Fruit fly (Drosophila melanogaster) S2 (cell line): ENCODE measurements around the gene CG8814.
A peak's percentile ranks its signal among the peaks of the same experiment; 100 is the strongest.

Experiments
- CG8478 ChIP-seq: fragments of >200 bp; optimal IDR thresholded peaks from 2 replicates; lab custom pipeline; 2018
- CTCF ChIP-seq, 2 experiments: fragments of >200 bp; optimal IDR thresholded peaks; 2 replicates each; lab custom pipeline; 2018

Gene CG8814

dm6 chr2L:2856960-2857584, 17.6 kb upstream of the CG8814 start, which contains the start of gene CG2991:
Gene CG2991 (plus strand): TSS chr2L:2857164.
- TF ChIP-seq CTCF (optimal IDR thresholded peaks at IDR 0.05; lab: Kevin White, UChicago), result peak; percentile 7 to 57
- no peak for TF ChIP-seq CG8478

dm6 chr2L:2857862-2858734, 16.6 kb upstream of the CG8814 start:
- no peak for TF ChIP-seq CTCF (optimal IDR thresholded peaks at IDR 0.05; lab: Kevin White, UChicago)
- TF ChIP-seq CG8478, result no peak

dm6 chr2L:2861140-2861884, 13.4 kb upstream of the CG8814 start:
- TF ChIP-seq CTCF (optimal IDR thresholded peaks at IDR 0.05; lab: Kevin White, UChicago) (no peak), CG8478 (no peak)

dm6 chr2L:2861885-2862620, 12.6 kb upstream of the CG8814 start:
- no peak for TF ChIP-seq CG8478
- no peak for TF ChIP-seq CTCF (optimal IDR thresholded peaks at IDR 0.05; lab: Kevin White, UChicago)

dm6 chr2L:2862621-2862962, 12.1 kb upstream of the CG8814 start:
- TF ChIP-seq CTCF (optimal IDR thresholded peaks at IDR 0.05; lab: Kevin White, UChicago) (no peak), CG8478 (no peak)

- TF ChIP-seq CG8478, result no peak
These were observed 10.1 kb upstream of the CG8814 start for dm6 chr2L:2864601-2865000.

- no peak for TF ChIP-seq CTCF (optimal IDR thresholded peaks at IDR 0.05; lab: Kevin White, UChicago)
- TF ChIP-seq CG8478, result no peak
These were observed 9.0 kb upstream of the CG8814 start for dm6 chr2L:2865560-2866309.

dm6 chr2L:2869008-2869702, 5.5 kb upstream of the CG8814 start, which contains the start of gene CG8813:
Gene CG8813 (plus strand): TSS chr2L:2869652.
- TF ChIP-seq CG8478 (no peak), CTCF (optimal IDR thresholded peaks at IDR 0.05; lab: Kevin White, UChicago) (no peak)

- TF ChIP-seq CG8478 (no peak), CTCF (optimal IDR thresholded peaks at IDR 0.05; lab: Kevin White, UChicago) (no peak)
These were observed 2.3 kb upstream of the CG8814 start for dm6 chr2L:2872309-2872932.

- TF ChIP-seq CTCF (optimal IDR thresholded peaks at IDR 0.05; lab: Kevin White, UChicago) (no peak), CG8478 (no peak)
These were observed 1.5 kb upstream of the CG8814 start for dm6 chr2L:2872968-2873728.

dm6 chr2L:2873729-2874127, 962 bp upstream of the CG8814 start:
- TF ChIP-seq CG8478 (no peak), CTCF (optimal IDR thresholded peaks at IDR 0.05; lab: Kevin White, UChicago) (no peak)

- TF ChIP-seq CTCF (optimal IDR thresholded peaks at IDR 0.05; lab: Kevin White, UChicago) (no peak), CG8478 (no peak)
These were observed 527 bp upstream of the CG8814 start, which contains the start of gene Ifrd1 for dm6 chr2L:2874185-2874541. Gene Ifrd1 (minus strand): TSS chr2L:2874489.

- TF ChIP-seq CG8478 (no peak), CTCF (optimal IDR thresholded peaks at IDR 0.05; lab: Kevin White, UChicago) (no peak)
These were observed 3.5 kb downstream of the CG8814 start, which contains the start of the genes Prx6a and Sbat for dm6 chr2L:2878188-2878587. Gene Prx6a (minus strand): TSS chr2L:2878232. Gene Sbat (plus strand): TSS chr2L:2878344.
